Fruit fly (Drosophila melanogaster) whole organism, pupa: ENCODE results near the gene CG10589.

Source experiments
- CG10348 ChIP-seq: fragments of 200-800 bp; sonication (Bioruptor generic); IDR thresholded peaks from 2 replicates; pipeline ENCODE4 v1.3.6; 2022; ENCODE audit warnings: missing biosample characterization, missing genetic modification characterization
- CG12605 ChIP-seq: fragments of 200-800 bp; sonication (Bioruptor generic); IDR thresholded peaks from 2 replicates; pipeline ENCODE4 v1.3.6; 2022; ENCODE audit warnings: missing biosample characterization, missing genetic modification characterization
- CG13204 ChIP-seq: fragments of 200-800 bp; sonication (Bioruptor generic); optimal IDR thresholded peaks from 2 replicates; lab custom pipeline; 2018; ENCODE audit warnings: missing biosample characterization, mild to moderate bottlenecking, missing genetic modification characterization, moderate library complexity
- CG17806 ChIP-seq: fragments of 200-800 bp; sonication (Bioruptor generic); optimal IDR thresholded peaks from 2 replicates; lab custom pipeline; 2018; ENCODE audit warnings: missing biosample characterization, mild to moderate bottlenecking, missing genetic modification characterization, moderate library complexity
- CG4496 ChIP-seq: fragments of 200-800 bp; sonication (Bioruptor generic); IDR thresholded peaks from 3 replicates; pipeline ENCODE4 v1.3.6; 2022; ENCODE audit warnings: missing biosample characterization, missing genetic modification characterization
- EcR ChIP-seq: fragments of 200-800 bp; sonication (Bioruptor generic); optimal IDR thresholded peaks from 3 replicates; lab custom pipeline; 2019; ENCODE audit warnings: missing biosample characterization, missing genetic modification characterization, mild to moderate bottlenecking, moderate library complexity, missing genetic modification reagents
- Pif1B ChIP-seq: fragments of 200-800 bp; sonication (Bioruptor generic); optimal IDR thresholded peaks from 3 replicates; lab custom pipeline; 2016; ENCODE audit warnings: missing biosample characterization, missing genetic modification characterization
- rn ChIP-seq: fragments of 200-800 bp; sonication (Bioruptor generic); IDR thresholded peaks from 2 replicates; pipeline ENCODE4 v1.3.6; 2022; ENCODE audit warnings: missing biosample characterization, missing genetic modification characterization

DNA sequence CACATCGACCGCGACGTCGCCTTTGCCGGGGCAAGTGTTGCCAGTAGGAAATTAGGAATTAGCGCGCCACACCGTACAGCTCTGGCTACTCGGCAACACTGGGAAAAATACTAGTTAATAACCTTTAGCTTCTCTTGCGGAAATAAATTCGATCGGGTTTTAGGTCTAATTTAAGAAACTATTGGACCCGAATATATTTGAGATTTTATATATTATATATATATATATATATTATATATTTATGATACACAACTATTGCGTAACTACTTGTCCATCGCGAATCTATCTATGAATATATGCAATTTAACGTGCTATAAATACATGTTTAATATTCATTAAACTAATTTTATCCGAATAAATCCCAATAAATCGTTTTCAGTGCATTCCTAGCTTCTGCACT lies 13.3 kb upstream of the CG10589 start:
- TF ChIP-seq CG17806 (tag; lab: Kevin White, UChicago) (peak; percentile 68), CG13204 (GFP tag; lab: Kevin White, UChicago) (no peak), CG10348 (GFP tag; lab: Robert Waterston, UW) (no peak), CG12605 (GFP tag; lab: Robert Waterston, UW) (no peak; the same call in 1 of the 2 replicates), EcR (GFP tag; lab: Kevin White, UChicago) (no peak), rn (GFP tag; lab: Robert Waterston, UW) (no peak), CG4496 (GFP tag; lab: Robert Waterston, UW) (0 out of 3 replicates have a peak, but pooled peaks have one; percentile 38), Pif1B (peak; percentile 14)
